Worm (Caenorhabditis elegans): ENCODE measurements around the gene F14F9.8.

DNA sequence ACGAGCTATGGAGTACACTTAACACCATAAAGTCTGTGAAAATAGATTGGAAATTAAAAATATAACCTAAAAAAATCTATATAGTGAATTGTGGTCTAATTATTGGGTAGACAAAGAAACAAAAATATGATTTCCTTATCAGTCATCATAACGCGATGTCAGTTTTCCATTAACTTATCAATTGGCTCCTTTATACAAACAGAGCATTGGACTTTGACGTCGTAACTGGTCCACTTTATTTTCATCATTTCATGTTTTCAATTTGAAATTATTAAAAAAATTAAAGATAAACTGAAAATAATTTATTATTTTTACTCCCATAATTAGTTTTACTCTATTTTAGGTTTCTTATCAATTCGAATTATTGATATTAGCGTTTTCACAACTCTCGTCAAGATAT, 47.9 kb downstream of the F14F9.8 start:
- TF ChIP-seq dmd-4 (tag; optimal IDR thresholded peaks at IDR 0.05) = no peak
- no peak for TF ChIP-seq nhr-237 (tag; optimal IDR thresholded peaks at IDR 0.05)
- no peak for TF ChIP-seq unc-55 (GFP tag; optimal IDR thresholded peaks at IDR 0.05)
- TF ChIP-seq lin-11 (tag; optimal IDR thresholded peaks at IDR 0.05) = no peak
- TF ChIP-seq fos-1 (tag; optimal IDR thresholded peaks at IDR 0.05) = no peak
- no peak for TF ChIP-seq skn-1 (tag; optimal IDR thresholded peaks at IDR 0.05)
- no peak for TF ChIP-seq nhr-25 (tag; optimal IDR thresholded peaks at IDR 0.05)
- TF ChIP-seq R02D3.7 (tag; optimal IDR thresholded peaks at IDR 0.05) = no peak
- no peak for TF ChIP-seq nhr-12 (tag; optimal IDR thresholded peaks at IDR 0.05)
- no peak for TF ChIP-seq lin-39 (tag; optimal IDR thresholded peaks at IDR 0.05)
- TF ChIP-seq sma-9 (GFP tag; optimal IDR thresholded peaks at IDR 0.05) = no peak
- no peak for TF ChIP-seq sma-9 (tag; optimal IDR thresholded peaks at IDR 0.05)
- no peak for TF ChIP-seq aly-2 (tag; optimal IDR thresholded peaks at IDR 0.05)
- TF ChIP-seq unc-39 (tag; optimal IDR thresholded peaks at IDR 0.05) = no peak
- TF ChIP-seq ama-1 (optimal IDR thresholded peaks at IDR 0.05) = no peak

All from whole organism, L2 larva.